Worm (Caenorhabditis elegans): ENCODE measurements around the gene srlf-37.

- no peak for TF ChIP-seq elt-1 (tag; optimal IDR thresholded peaks at IDR 0.05; ENCODE audit: borderline replicate concordance, insufficient read depth)
- no peak for TF ChIP-seq snpc-4 (tag; optimal IDR thresholded peaks at IDR 0.05)
- TF ChIP-seq tbx-8 (GFP tag; optimal IDR thresholded peaks at IDR 0.05): no peak
- no peak for TF ChIP-seq lsy-2 (tag; optimal IDR thresholded peaks at IDR 0.05)
- no peak for TF ChIP-seq lin-13 (tag; optimal IDR thresholded peaks at IDR 0.05)
- no peak for TF ChIP-seq unc-39 (tag; optimal IDR thresholded peaks at IDR 0.05)
- TF ChIP-seq pha-4 (tag; optimal IDR thresholded peaks at IDR 0.05): no peak
- no peak for TF ChIP-seq nhr-12 (tag; optimal IDR thresholded peaks at IDR 0.05)
- TF ChIP-seq nhr-237 (tag; optimal IDR thresholded peaks at IDR 0.05): no peak
- no peak for TF ChIP-seq flh-1 (GFP tag; optimal IDR thresholded peaks at IDR 0.05)
- no peak for TF ChIP-seq mab-5 (tag; optimal IDR thresholded peaks at IDR 0.05)
Observed at ce11 chrV:578977-579376, 25.0 kb downstream of the srlf-37 start, which contains the start of gene K06H6.4.
